Fruit fly (Drosophila melanogaster) whole organism, embryonic: Measurements from ENCODE around the gene Nepl14.

Source experiments
- CG10543 ChIP-seq: fragments of 200-800 bp; sonication (Bioruptor generic); optimal IDR thresholded peaks from 3 replicates; lab custom pipeline; 2017; ENCODE audit warnings: missing biosample characterization, mild to moderate bottlenecking, missing genetic modification characterization, moderate library complexity
- CG13775 ChIP-seq: fragments of 200-800 bp; sonication (Bioruptor generic); optimal IDR thresholded peaks from 3 replicates; lab custom pipeline; 2017; ENCODE audit warnings: missing biosample characterization, mild to moderate bottlenecking, missing genetic modification characterization
- CG14441 ChIP-seq: fragments of 200-800 bp; sonication (Bioruptor generic); IDR thresholded peaks from 2 replicates; pipeline ENCODE4 v1.3.6; 2022; ENCODE audit warnings: missing biosample characterization, missing genetic modification characterization
- CG15011 ChIP-seq: fragments of 200-800 bp; sonication (Bioruptor generic); optimal IDR thresholded peaks from 3 replicates; lab custom pipeline; 2018; ENCODE audit warnings: missing biosample characterization, mild to moderate bottlenecking, missing genetic modification characterization
- CG1603 ChIP-seq: fragments of 200-800 bp; sonication (Bioruptor generic); optimal IDR thresholded peaks from 2 replicates; lab custom pipeline; 2019; ENCODE audit warnings: missing biosample characterization, mild to moderate bottlenecking, missing genetic modification characterization, moderate library complexity
- CG17361 ChIP-seq: fragments of 200-800 bp; sonication (Bioruptor generic); IDR thresholded peaks from 3 replicates; pipeline ENCODE4 v1.3.6; 2022; ENCODE audit warnings: missing biosample characterization, missing genetic modification characterization
- CG17385 ChIP-seq: fragments of 200-800 bp; sonication (Bioruptor generic); optimal IDR thresholded peaks from 3 replicates; lab custom pipeline; 2018; ENCODE audit warnings: missing biosample characterization, mild to moderate bottlenecking, missing genetic modification characterization
- CG17829 ChIP-seq: fragments of 200-800 bp; optimal IDR thresholded peaks from 2 replicates; lab custom pipeline; 2019; ENCODE audit warnings: missing biosample characterization, mild to moderate bottlenecking, missing genetic modification characterization, moderate library complexity
- CG2116 ChIP-seq: fragments of 200-800 bp; sonication (Bioruptor generic); optimal IDR thresholded peaks from 3 replicates; lab custom pipeline; 2018; ENCODE audit warnings: missing biosample characterization, mild to moderate bottlenecking, missing genetic modification characterization
- CG3065 ChIP-seq: fragments of 200-800 bp; sonication (Bioruptor generic); optimal IDR thresholded peaks from 2 replicates; lab custom pipeline; 2016; ENCODE audit warnings: missing biosample characterization, missing genetic modification characterization
- CG31388 ChIP-seq: fragments of 200-800 bp; sonication (Bioruptor generic); optimal IDR thresholded peaks from 2 replicates; lab custom pipeline; 2016; ENCODE audit warnings: missing biosample characterization, missing genetic modification characterization
- CG3995 ChIP-seq: fragments of 200-800 bp; sonication (Bioruptor generic); optimal IDR thresholded peaks from 3 replicates; lab custom pipeline; 2016; ENCODE audit warnings: missing biosample characterization, missing genetic modification characterization
- CG4617 ChIP-seq: fragments of 200-800 bp; sonication (Bioruptor generic); optimal IDR thresholded peaks from 3 replicates; lab custom pipeline; 2016; ENCODE audit warnings: missing biosample characterization, missing genetic modification characterization, borderline replicate concordance
- CG4820 ChIP-seq: fragments of 200-800 bp; sonication (Bioruptor generic); optimal IDR thresholded peaks from 3 replicates; lab custom pipeline; 2016; ENCODE audit warnings: missing biosample characterization, missing genetic modification characterization
- CG6175 ChIP-seq: fragments of 200-800 bp; sonication (Bioruptor generic); IDR thresholded peaks from 3 replicates; pipeline ENCODE4 v1.3.6; 2022; ENCODE audit warnings: missing biosample characterization, missing genetic modification characterization
- CG6272 ChIP-seq: fragments of 200-800 bp; sonication (Bioruptor generic); IDR thresholded peaks from 2 replicates; pipeline ENCODE4 v1.3.6; 2022; ENCODE audit warnings: missing biosample characterization, missing genetic modification characterization
- CG6654 ChIP-seq: fragments of 200-800 bp; sonication (Bioruptor generic); optimal IDR thresholded peaks from 2 replicates; lab custom pipeline; 2017; ENCODE audit warnings: missing biosample characterization, mild to moderate bottlenecking, missing genetic modification characterization
- CG6813 ChIP-seq: fragments of 200-800 bp; sonication (Bioruptor generic); optimal IDR thresholded peaks from 2 replicates; lab custom pipeline; 2017; ENCODE audit warnings: missing biosample characterization, missing genetic modification characterization, mild to moderate bottlenecking, moderate library complexity, missing genetic modification reagents
- CG7372 ChIP-seq: fragments of 200-800 bp; sonication (Bioruptor generic); IDR thresholded peaks from 2 replicates; pipeline ENCODE4 v1.3.6; 2022; ENCODE audit warnings: missing biosample characterization, missing genetic modification characterization
- CG7963 ChIP-seq: fragments of 200-800 bp; sonication (Bioruptor generic); IDR thresholded peaks from 3 replicates; pipeline ENCODE4 v1.3.6; 2022; ENCODE audit warnings: missing biosample characterization, missing genetic modification characterization; ENCODE audit not compliant: partially characterized antibody
- CG8089 ChIP-seq: fragments of 200-800 bp; sonication (Bioruptor generic); optimal IDR thresholded peaks from 3 replicates; lab custom pipeline; 2016; ENCODE audit warnings: missing biosample characterization, missing genetic modification characterization
- CG9215 ChIP-seq: fragments of 200-800 bp; sonication (Bioruptor generic); IDR thresholded peaks from 2 replicates; pipeline ENCODE4 v1.3.6; 2022; ENCODE audit warnings: missing biosample characterization, missing genetic modification characterization
- CG9437 ChIP-seq: fragments of 200-800 bp; sonication (Bioruptor generic); optimal IDR thresholded peaks from 2 replicates; lab custom pipeline; 2018; ENCODE audit warnings: missing biosample characterization, mild to moderate bottlenecking, missing genetic modification characterization
- CHES-1-like ChIP-seq: fragments of 200-800 bp; sonication (Bioruptor generic); optimal IDR thresholded peaks from 2 replicates; lab custom pipeline; 2016; ENCODE audit warnings: missing biosample characterization, missing genetic modification characterization
- CoRest ChIP-seq: fragments of 200-800 bp; sonication (Bioruptor generic); optimal IDR thresholded peaks from 3 replicates; lab custom pipeline; 2018; ENCODE audit warnings: missing biosample characterization, mild to moderate bottlenecking, missing genetic modification characterization, moderate library complexity
- Ets65A ChIP-seq: fragments of 200-800 bp; sonication (Bioruptor generic); peaks from one replicate; lab custom pipeline; 2016; ENCODE audit warnings: missing biosample characterization, missing genetic modification characterization
- Mes4 ChIP-seq: fragments of 200-800 bp; sonication (Bioruptor generic); optimal IDR thresholded peaks from 2 replicates; lab custom pipeline; 2016; ENCODE audit warnings: missing biosample characterization, missing genetic modification characterization
- Ptx1 ChIP-seq: fragments of 200-800 bp; sonication (Bioruptor generic); IDR thresholded peaks from 2 replicates; pipeline ENCODE4 v1.3.6; 2022; ENCODE audit warnings: missing biosample characterization, missing genetic modification characterization
- Rfx ChIP-seq: fragments of 200-800 bp; sonication (Bioruptor generic); IDR thresholded peaks from 2 replicates; pipeline ENCODE4 v1.3.6; 2022; ENCODE audit warnings: missing biosample characterization, missing genetic modification characterization
- Sox100B ChIP-seq: fragments of 200-800 bp; sonication (Bioruptor generic); optimal IDR thresholded peaks from 3 replicates; lab custom pipeline; 2018; ENCODE audit warnings: missing biosample characterization, mild to moderate bottlenecking, missing genetic modification characterization
- Sox102F ChIP-seq: fragments of 200-800 bp; sonication (Bioruptor generic); optimal IDR thresholded peaks from 2 replicates; lab custom pipeline; 2018; ENCODE audit warnings: missing biosample characterization, mild to moderate bottlenecking, missing genetic modification characterization, moderate library complexity
- ap ChIP-seq: fragments of 200-800 bp; sonication (Bioruptor generic); IDR thresholded peaks from 2 replicates; pipeline ENCODE4 v1.3.6; 2022; ENCODE audit warnings: missing biosample characterization, missing genetic modification characterization
- bbx ChIP-seq: fragments of 200-800 bp; sonication (Bioruptor generic); IDR thresholded peaks from 2 replicates; pipeline ENCODE4 v1.3.6; 2022; ENCODE audit warnings: missing biosample characterization, missing genetic modification characterization; ENCODE audit not compliant: partially characterized antibody
- br ChIP-seq: fragments of >200 bp; optimal IDR thresholded peaks from 2 replicates; lab custom pipeline; 2017
- ci ChIP-seq: fragments of 200-800 bp; sonication (Bioruptor generic); IDR thresholded peaks from 3 replicates; pipeline ENCODE4 v1.3.6; 2022; ENCODE audit warnings: missing biosample characterization, missing genetic modification characterization
- corto ChIP-seq: fragments of 200-800 bp; sonication (Bioruptor generic); optimal IDR thresholded peaks from 2 replicates; lab custom pipeline; 2016; ENCODE audit warnings: missing biosample characterization, mild to moderate bottlenecking, missing genetic modification characterization, moderate library complexity
- dmrt99B ChIP-seq: fragments of 200-800 bp; sonication (Bioruptor generic); optimal IDR thresholded peaks from 2 replicates; lab custom pipeline; 2018; ENCODE audit warnings: missing biosample characterization, mild to moderate bottlenecking, missing genetic modification characterization, moderate library complexity
- fd3F ChIP-seq: fragments of 200-800 bp; sonication (Bioruptor generic); optimal IDR thresholded peaks from 2 replicates; lab custom pipeline; 2018; ENCODE audit warnings: missing biosample characterization, mild to moderate bottlenecking, missing genetic modification characterization, moderate library complexity
- gem ChIP-seq: fragments of 200-800 bp; sonication (Bioruptor generic); optimal IDR thresholded peaks from 2 replicates; lab custom pipeline; 2019; ENCODE audit warnings: missing biosample characterization, mild to moderate bottlenecking, missing genetic modification characterization, moderate library complexity
- grau ChIP-seq: fragments of 200-800 bp; optimal IDR thresholded peaks from 3 replicates; lab custom pipeline; 2019; ENCODE audit warnings: missing biosample characterization, mild to moderate bottlenecking, missing genetic modification characterization, moderate library complexity
- h ChIP-seq: fragments of >200 bp; optimal IDR thresholded peaks from 2 replicates; lab custom pipeline; 2017
- hbn ChIP-seq: fragments of 200-800 bp; sonication (Bioruptor generic); IDR thresholded peaks from 2 replicates; pipeline ENCODE4 v1.3.6; 2022; ENCODE audit warnings: missing biosample characterization, missing genetic modification characterization; ENCODE audit not compliant: partially characterized antibody
- lov ChIP-seq, 2 experiments: fragments of 200-800 bp in 1 of 2; fragments of >200 bp in 1 of 2; sonication (Bioruptor generic) in 1 of 2; IDR thresholded peaks in 1 of 2; optimal IDR thresholded peaks in 1 of 2; 2 replicates in 1 of 2; 3 replicates in 1 of 2; pipeline versions ENCODE4 v1.3.6 to Lab custom; 2017 to 2022; ENCODE audit warnings: missing biosample characterization in 1 of 2, missing genetic modification characterization in 1 of 2
- nmo ChIP-seq: fragments of 200-800 bp; sonication (Bioruptor generic); optimal IDR thresholded peaks from 2 replicates; lab custom pipeline; 2018; ENCODE audit warnings: missing biosample characterization, mild to moderate bottlenecking, missing genetic modification characterization, moderate library complexity
- onecut ChIP-seq: fragments of 200-800 bp; sonication (Bioruptor generic); IDR thresholded peaks from 2 replicates; pipeline ENCODE4 v1.3.6; 2022; ENCODE audit warnings: missing biosample characterization, missing genetic modification characterization
- phol ChIP-seq: fragments of 200-800 bp; sonication (Bioruptor generic); optimal IDR thresholded peaks from 3 replicates; lab custom pipeline; 2018; ENCODE audit warnings: missing biosample characterization, mild to moderate bottlenecking, missing genetic modification characterization, moderate library complexity
- scrt ChIP-seq: fragments of 200-800 bp; sonication (Bioruptor generic); optimal IDR thresholded peaks from 2 replicates; lab custom pipeline; 2018; ENCODE audit warnings: missing biosample characterization, mild to moderate bottlenecking, missing genetic modification characterization, moderate library complexity
- trem ChIP-seq: fragments of 200-800 bp; optimal IDR thresholded peaks from 3 replicates; lab custom pipeline; 2019; ENCODE audit warnings: missing biosample characterization, mild to moderate bottlenecking, missing genetic modification characterization, moderate library complexity
- unc-4 ChIP-seq: fragments of 200-800 bp; sonication (Bioruptor generic); IDR thresholded peaks from 2 replicates; pipeline ENCODE4 v1.3.6; 2022; ENCODE audit warnings: missing biosample characterization, missing genetic modification characterization; ENCODE audit not compliant: partially characterized antibody

The Nepl14 gene

dm6 chr3R:22726031-22726770 is 37.3 kb downstream of the Nepl14 start, which contains the start of gene RNF220 (continued):
- TF ChIP-seq CG10543 (GFP tag; lab: Kevin White, UChicago) (no peak), CG9215 (GFP tag; lab: Robert Waterston, UW) (0 out of 2 replicates have a peak, but pooled peaks have one; percentile 23), fd3F (GFP tag; lab: Kevin White, UChicago) (no peak), nmo (peak; percentile 45), scrt (GFP tag; lab: Kevin White, UChicago) (no peak), corto (no peak), Ptx1 (peak; percentile 8; the same call in 1 of the 2 replicates), dmrt99B (peak; percentile 13), phol (tag; lab: Kevin White, UChicago) (peak; percentile 46), CG14441 (GFP tag; lab: Robert Waterston, UW) (0 out of 2 replicates have a peak, but pooled peaks have one; percentile 4), CG1603 (tag; lab: Kevin White, UChicago) (peak; percentile 41), CG31388 (GFP tag; lab: Kevin White, UChicago) (no peak), CG15011 (GFP tag; lab: Kevin White, UChicago) (no peak), CG4617 (GFP tag; lab: Kevin White, UChicago) (peak; percentile 5), CG6175 (GFP tag; lab: Robert Waterston, UW) (no peak), CG6654 (GFP tag; lab: Kevin White, UChicago) (no peak), br (lab: Kevin White, UChicago) (no peak), Sox102F (GFP tag; lab: Kevin White, UChicago) (peak; percentile 5), CG17385 (GFP tag; lab: Kevin White, UChicago) (peak; percentile 12), onecut (no peak), CG9437 (GFP tag; lab: Kevin White, UChicago) (peak; percentile 97), CG3065 (GFP tag; lab: Kevin White, UChicago) (no peak), CG17829 (tag; lab: Kevin White, UChicago) (peak; percentile 1), unc-4 (GFP tag; lab: Robert Waterston, UW) (peak; percentile 50), CG6272 (GFP tag; lab: Robert Waterston, UW) (peak; percentile 24; the same call in 1 of the 2 replicates), Mes4 (GFP tag; lab: Kevin White, UChicago) (no peak), ap (GFP tag; lab: Robert Waterston, UW) (no peak), CHES-1-like (GFP tag; lab: Kevin White, UChicago) (no peak), h (lab: Kevin White, UChicago) (no peak), lov (optimal IDR thresholded peaks at IDR 0.05; lab: Kevin White, UChicago) (no peak), lov (GFP tag; IDR thresholded peaks at IDR 0.05; lab: Robert Waterston, UW) (no peak), Sox100B (GFP tag; lab: Kevin White, UChicago) (peak; percentile 40), CG4820 (GFP tag; lab: Kevin White, UChicago) (no peak), bbx (GFP tag; lab: Robert Waterston, UW) (peak; percentile 78), CG17361 (GFP tag; lab: Robert Waterston, UW) (peak; percentile 60), ci (GFP tag; lab: Robert Waterston, UW) (0 out of 3 replicates have a peak, but pooled peaks have one; percentile 9), trem (tag; lab: Kevin White, UChicago) (peak; percentile 8), grau (tag; lab: Kevin White, UChicago) (peak; percentile 33), CG7963 (peak; percentile 61; the same call in 2 of the 3 replicates), CG13775 (GFP tag; lab: Kevin White, UChicago) (peak; percentile 32), CG8089 (no peak), CG2116 (peak; percentile 46), CG7372 (GFP tag; lab: Robert Waterston, UW) (no peak), Rfx (peak; percentile 38; the same call in 1 of the 2 replicates), Ets65A (GFP tag; lab: Kevin White, UChicago) (peak; percentile 67), CG3995 (GFP tag; lab: Kevin White, UChicago) (peak; percentile 93), gem (peak; percentile 49), hbn (GFP tag; lab: Robert Waterston, UW) (peak; percentile 60), CoRest (tag; lab: Kevin White, UChicago) (peak; percentile 55), CG6813 (no peak)
